Fruit fly (Drosophila melanogaster) whole organism, embryonic: ENCODE results near the gene Tsp2A.

Source experiments
- B-H1 ChIP-seq: fragments of 200-800 bp; sonication (Bioruptor generic); IDR thresholded peaks from 3 replicates; pipeline ENCODE4 v1.3.6; 2022; ENCODE audit warnings: missing biosample characterization, missing genetic modification characterization
- CG10147 ChIP-seq: fragments of 200-800 bp; sonication (Bioruptor generic); optimal IDR thresholded peaks from 2 replicates; lab custom pipeline; 2019; ENCODE audit warnings: missing biosample characterization, mild to moderate bottlenecking, missing genetic modification characterization, moderate library complexity
- CG12659 ChIP-seq: fragments of 200-800 bp; sonication (Bioruptor generic); optimal IDR thresholded peaks from 3 replicates; lab custom pipeline; 2017; ENCODE audit warnings: mild to moderate bottlenecking, missing biosample characterization, missing genetic modification reagents, missing genetic modification characterization
- CG14050 ChIP-seq: fragments of 200-800 bp; sonication (Bioruptor generic); IDR thresholded peaks from 3 replicates; pipeline ENCODE4 v1.3.6; 2022; ENCODE audit warnings: missing biosample characterization, missing genetic modification characterization
- CG14667 ChIP-seq: fragments of 200-800 bp; sonication (Bioruptor generic); IDR thresholded peaks from 2 replicates; pipeline ENCODE4 v1.3.6; 2022; ENCODE audit warnings: missing biosample characterization, missing genetic modification characterization
- CG14860 ChIP-seq: fragments of 200-800 bp; sonication (Bioruptor generic); IDR thresholded peaks from 3 replicates; pipeline ENCODE4 v1.3.6; 2022; ENCODE audit warnings: missing biosample characterization, missing genetic modification characterization; ENCODE audit not compliant: partially characterized antibody
- CG15011 ChIP-seq: fragments of 200-800 bp; sonication (Bioruptor generic); optimal IDR thresholded peaks from 3 replicates; lab custom pipeline; 2018; ENCODE audit warnings: missing biosample characterization, mild to moderate bottlenecking, missing genetic modification characterization
- CG15514 ChIP-seq: fragments of 200-800 bp; sonication (Bioruptor generic); optimal IDR thresholded peaks from 3 replicates; lab custom pipeline; 2017; ENCODE audit warnings: missing biosample characterization, missing genetic modification characterization, mild to moderate bottlenecking, moderate library complexity, missing genetic modification reagents
- CG2199 ChIP-seq: fragments of 200-800 bp; sonication (Bioruptor generic); IDR thresholded peaks from 3 replicates; pipeline ENCODE4 v1.3.6; 2022; ENCODE audit warnings: missing biosample characterization, missing genetic modification characterization
- CG31388 ChIP-seq: fragments of 200-800 bp; sonication (Bioruptor generic); optimal IDR thresholded peaks from 2 replicates; lab custom pipeline; 2016; ENCODE audit warnings: missing biosample characterization, missing genetic modification characterization
- CG34376 ChIP-seq: fragments of 200-800 bp; sonication (Bioruptor generic); optimal IDR thresholded peaks from 2 replicates; lab custom pipeline; 2018; ENCODE audit warnings: missing biosample characterization, mild to moderate bottlenecking, missing genetic modification characterization
- CG34422 ChIP-seq: fragments of 200-800 bp; sonication (Bioruptor generic); IDR thresholded peaks from 3 replicates; pipeline ENCODE4 v1.3.6; 2022; ENCODE audit warnings: missing biosample characterization, missing genetic modification characterization
- CG43689 ChIP-seq: fragments of 200-800 bp; sonication (Bioruptor generic); IDR thresholded peaks from 2 replicates; pipeline ENCODE4 v1.3.6; 2022; ENCODE audit warnings: missing biosample characterization, missing genetic modification characterization
- CG7839 ChIP-seq: fragments of 200-800 bp; sonication (Bioruptor generic); optimal IDR thresholded peaks from 3 replicates; lab custom pipeline; 2018; ENCODE audit warnings: missing biosample characterization, mild to moderate bottlenecking, missing genetic modification characterization, moderate library complexity
- CG9609 ChIP-seq: fragments of 200-800 bp; sonication (Bioruptor generic); optimal IDR thresholded peaks from 3 replicates; lab custom pipeline; 2016; ENCODE audit warnings: missing biosample characterization, missing genetic modification characterization
- Dbx ChIP-seq: fragments of 200-800 bp; sonication (Bioruptor generic); IDR thresholded peaks from 3 replicates; pipeline ENCODE4 v1.3.6; 2022; ENCODE audit warnings: missing biosample characterization, missing genetic modification characterization
- Dip3 ChIP-seq: fragments of 200-800 bp; sonication (Bioruptor generic); optimal IDR thresholded peaks from 3 replicates; lab custom pipeline; 2016; ENCODE audit warnings: missing biosample characterization, missing genetic modification characterization
- E2f2 ChIP-seq: fragments of 200-800 bp; sonication (Bioruptor generic); IDR thresholded peaks from 2 replicates; pipeline ENCODE4 v1.3.6; 2022; ENCODE audit warnings: missing biosample characterization, missing genetic modification characterization
- Eip74EF ChIP-seq, 2 experiments: fragments of 200-800 bp in 1 of 2; fragments of >200 bp in 1 of 2; sonication (Bioruptor generic) in 1 of 2; optimal IDR thresholded peaks; 2 replicates each; lab custom pipeline; 2017 to 2019; ENCODE audit warnings: missing biosample characterization in 2 of 2, missing genetic modification characterization in 2 of 2, mild to moderate bottlenecking in 1 of 2, moderate library complexity in 1 of 2
- Fer3 ChIP-seq: fragments of 200-800 bp; sonication (Bioruptor generic); optimal IDR thresholded peaks from 2 replicates; lab custom pipeline; 2018; ENCODE audit warnings: missing biosample characterization, mild to moderate bottlenecking, missing genetic modification characterization, moderate library complexity
- Gug ChIP-seq: fragments of 200-800 bp; sonication (Bioruptor generic); IDR thresholded peaks from 4 replicates; pipeline ENCODE4 v1.3.6; 2022; ENCODE audit warnings: missing biosample characterization, missing genetic modification characterization
- Neu2 ChIP-seq: fragments of 200-800 bp; sonication (Bioruptor generic); optimal IDR thresholded peaks from 3 replicates; lab custom pipeline; 2016; ENCODE audit warnings: missing biosample characterization, missing genetic modification characterization, borderline replicate concordance
- NfI ChIP-seq: fragments of 200-800 bp; sonication (Bioruptor generic); optimal IDR thresholded peaks from 3 replicates; lab custom pipeline; 2018; ENCODE audit warnings: missing biosample characterization, mild to moderate bottlenecking, missing genetic modification characterization, moderate library complexity
- Oaz ChIP-seq: fragments of 200-800 bp; sonication (Bioruptor generic); IDR thresholded peaks from 2 replicates; pipeline ENCODE4 v1.3.6; 2022; ENCODE audit warnings: missing biosample characterization, missing genetic modification characterization
- Ptx1 ChIP-seq: fragments of 200-800 bp; sonication (Bioruptor generic); IDR thresholded peaks from 2 replicates; pipeline ENCODE4 v1.3.6; 2022; ENCODE audit warnings: missing biosample characterization, missing genetic modification characterization
- Six4 ChIP-seq: fragments of 200-800 bp; sonication (Bioruptor generic); optimal IDR thresholded peaks from 2 replicates; lab custom pipeline; 2016; ENCODE audit warnings: missing biosample characterization, missing genetic modification characterization
- Tbp ChIP-seq: fragments of >200 bp; optimal IDR thresholded peaks from 2 replicates; lab custom pipeline; 2018; ENCODE audit warnings: missing biosample characterization, missing genetic modification characterization
- ato ChIP-seq: fragments of 200-800 bp; sonication (Bioruptor generic); IDR thresholded peaks from 2 replicates; pipeline ENCODE4 v1.3.6; 2022; ENCODE audit warnings: missing biosample characterization, missing genetic modification characterization; ENCODE audit not compliant: partially characterized antibody
- chn ChIP-seq: fragments of 200-800 bp; sonication (Bioruptor generic); optimal IDR thresholded peaks from 2 replicates; lab custom pipeline; 2016; ENCODE audit warnings: missing biosample characterization, missing genetic modification characterization
- cwo ChIP-seq: fragments of 200-800 bp; sonication (Bioruptor generic); optimal IDR thresholded peaks from 3 replicates; lab custom pipeline; 2017; ENCODE audit warnings: missing biosample characterization, missing genetic modification characterization, mild to moderate bottlenecking, moderate library complexity, missing genetic modification reagents
- disco-r ChIP-seq: fragments of 200-800 bp; sonication (Bioruptor generic); optimal IDR thresholded peaks from 2 replicates; lab custom pipeline; 2016; ENCODE audit warnings: missing biosample characterization, missing genetic modification characterization
- dpn ChIP-seq, 2 experiments: fragments of 200-800 bp; sonication (Bioruptor generic); optimal IDR thresholded peaks; 3 replicates each; lab custom pipeline; 2016; ENCODE audit warnings: missing biosample characterization in 2 of 2, missing genetic modification characterization in 2 of 2
- fru ChIP-seq: fragments of >200 bp; optimal IDR thresholded peaks from 2 replicates; lab custom pipeline; 2017
- gce ChIP-seq: fragments of 200-800 bp; sonication (Bioruptor generic); IDR thresholded peaks from 3 replicates; pipeline ENCODE4 v1.3.6; 2022; ENCODE audit warnings: missing biosample characterization, missing genetic modification characterization
- grn ChIP-seq: fragments of 200-800 bp; sonication (Bioruptor generic); optimal IDR thresholded peaks from 3 replicates; lab custom pipeline; 2017; ENCODE audit warnings: missing biosample characterization, missing genetic modification characterization
- gro ChIP-seq: fragments of 200-800 bp; sonication (Bioruptor generic); optimal IDR thresholded peaks from 2 replicates; lab custom pipeline; 2016; ENCODE audit warnings: missing biosample characterization, missing genetic modification characterization
- ind ChIP-seq: fragments of 200-800 bp; sonication (Bioruptor generic); optimal IDR thresholded peaks from 3 replicates; lab custom pipeline; 2016; ENCODE audit warnings: missing biosample characterization, missing genetic modification characterization
- kah ChIP-seq: fragments of 200-800 bp; sonication (Bioruptor generic); optimal IDR thresholded peaks from 2 replicates; lab custom pipeline; 2018; ENCODE audit warnings: missing biosample characterization, mild to moderate bottlenecking, missing genetic modification characterization
- nau ChIP-seq: fragments of 200-800 bp; sonication (Bioruptor generic); optimal IDR thresholded peaks from 3 replicates; lab custom pipeline; 2017; ENCODE audit warnings: missing biosample characterization, mild to moderate bottlenecking, missing genetic modification characterization, missing genetic modification reagents
- psq ChIP-seq: fragments of 200-800 bp; sonication (Bioruptor generic); optimal IDR thresholded peaks from 2 replicates; lab custom pipeline; 2017; ENCODE audit warnings: missing biosample characterization, missing genetic modification characterization
- slou ChIP-seq: fragments of 200-800 bp; sonication (Bioruptor generic); optimal IDR thresholded peaks from 3 replicates; lab custom pipeline; 2016; ENCODE audit warnings: missing biosample characterization, missing genetic modification characterization
- so ChIP-seq: fragments of 200-800 bp; sonication (Bioruptor generic); IDR thresholded peaks from 3 replicates; pipeline ENCODE4 v1.3.6; 2022; ENCODE audit warnings: missing biosample characterization, missing genetic modification characterization
- sqz ChIP-seq: fragments of 200-800 bp; sonication (Bioruptor generic); optimal IDR thresholded peaks from 3 replicates; lab custom pipeline; 2018; ENCODE audit warnings: missing biosample characterization, mild to moderate bottlenecking, missing genetic modification characterization
- tin ChIP-seq: fragments of 200-800 bp; sonication (Bioruptor generic); optimal IDR thresholded peaks from 3 replicates; lab custom pipeline; 2016; ENCODE audit warnings: missing biosample characterization, missing genetic modification characterization
- tio ChIP-seq: fragments of 200-800 bp; sonication (Bioruptor generic); optimal IDR thresholded peaks from 2 replicates; lab custom pipeline; 2017; ENCODE audit warnings: missing biosample characterization, missing genetic modification characterization, inconsistent platforms
- trh ChIP-seq: fragments of 200-800 bp; sonication (Bioruptor generic); optimal IDR thresholded peaks from 2 replicates; lab custom pipeline; 2016; ENCODE audit warnings: missing biosample characterization, missing genetic modification characterization
- vnd ChIP-seq: fragments of 200-800 bp; sonication (Bioruptor generic); IDR thresholded peaks from 3 replicates; pipeline ENCODE4 v1.3.6; 2022; ENCODE audit warnings: missing biosample characterization, missing genetic modification characterization; ENCODE audit not compliant: partially characterized antibody
- wek ChIP-seq: fragments of 200-800 bp; sonication (Bioruptor generic); optimal IDR thresholded peaks from 3 replicates; lab custom pipeline; 2018; ENCODE audit warnings: missing biosample characterization, mild to moderate bottlenecking, missing genetic modification characterization, moderate library complexity
- zen2 ChIP-seq: fragments of 200-800 bp; sonication (Bioruptor generic); IDR thresholded peaks from 3 replicates; pipeline ENCODE4 v1.3.6; 2022; ENCODE audit warnings: missing biosample characterization, missing genetic modification characterization; ENCODE audit not compliant: partially characterized antibody
- zfh2 ChIP-seq: fragments of 200-800 bp; sonication (Bioruptor generic); optimal IDR thresholded peaks from 2 replicates; lab custom pipeline; 2016; ENCODE audit warnings: missing biosample characterization, missing genetic modification characterization

The Tsp2A gene

DNA sequence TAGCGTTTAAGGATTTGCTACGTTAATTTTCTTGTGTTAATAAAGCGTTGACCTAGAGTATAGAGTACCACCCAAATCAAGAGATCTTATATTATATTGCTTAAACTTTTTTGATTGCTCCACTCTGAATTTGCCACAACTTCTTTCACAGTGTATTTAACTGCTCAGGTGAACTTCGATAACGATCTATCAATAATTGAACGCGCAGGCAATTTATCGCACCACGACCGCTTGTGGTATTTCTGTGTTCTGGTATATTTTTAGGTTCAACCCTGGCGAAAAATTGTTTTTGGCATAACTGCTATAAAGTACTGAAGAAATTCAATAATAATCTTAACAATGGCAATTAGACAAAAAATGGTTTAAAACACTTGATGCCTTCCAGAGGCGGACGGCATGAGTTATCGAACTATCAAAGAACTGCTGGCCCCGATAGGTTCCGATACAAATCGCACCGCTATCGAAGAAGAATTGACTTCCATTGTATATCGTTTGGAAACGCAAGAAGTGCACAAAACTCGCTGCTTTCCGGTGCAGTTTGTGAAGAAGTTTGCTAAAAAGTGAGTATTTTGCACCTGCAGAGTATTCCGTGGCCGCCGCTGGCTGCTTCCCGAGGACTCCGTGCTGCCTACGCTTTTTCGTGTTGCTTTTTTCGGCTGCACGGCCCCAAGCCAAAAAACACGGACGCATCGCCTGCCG lies 23.9 kb downstream of the Tsp2A start, which contains the start of gene ssx (continued):
- TF ChIP-seq CG34422 (GFP tag; lab: Robert Waterston, UW) = 0 out of 3 replicates have a peak, but pooled peaks have one; percentile 17
- peak; percentile 14 for TF ChIP-seq NfI (GFP tag; lab: Kevin White, UChicago)
- TF ChIP-seq Oaz (GFP tag; lab: Robert Waterston, UW) = no peak
- TF ChIP-seq Gug = 0 out of 4 replicates have a peak, but pooled peaks have one; percentile 23
- TF ChIP-seq Tbp (GFP tag; lab: Kevin White, UChicago) = no peak
- peak; percentile 49 for TF ChIP-seq Dip3 (GFP tag; lab: Kevin White, UChicago)
- TF ChIP-seq grn (GFP tag; lab: Kevin White, UChicago) = peak; percentile 62
- TF ChIP-seq slou = no peak
- TF ChIP-seq trh (GFP tag; lab: Kevin White, UChicago) = no peak
- TF ChIP-seq gro (GFP tag; lab: Kevin White, UChicago) = no peak
- TF ChIP-seq CG10147 = no peak
- peak; percentile 23 to 47 for TF ChIP-seq dpn (GFP tag; optimal IDR thresholded peaks at IDR 0.05; lab: Kevin White, UChicago)
- TF ChIP-seq CG31388 (GFP tag; lab: Kevin White, UChicago) = no peak
- TF ChIP-seq gce (GFP tag; lab: Robert Waterston, UW) = no peak
- TF ChIP-seq kah (GFP tag; lab: Kevin White, UChicago) = no peak
- TF ChIP-seq Ptx1 = no peak
- TF ChIP-seq Eip74EF (GFP tag; optimal IDR thresholded peaks at IDR 0.05; lab: Kevin White, UChicago) = no peak
- peak; percentile 18 for TF ChIP-seq ind (GFP tag; lab: Kevin White, UChicago)
- TF ChIP-seq Fer3 = no peak
- TF ChIP-seq CG34376 (GFP tag; lab: Kevin White, UChicago) = no peak
- TF ChIP-seq ato (GFP tag; lab: Robert Waterston, UW) = peak; percentile 82
- TF ChIP-seq CG14667 (GFP tag; lab: Robert Waterston, UW) = no peak
- TF ChIP-seq CG14050 = no peak
- TF ChIP-seq CG43689 = peak; percentile 50; the same call in 1 of the 2 replicates
- peak; percentile 92 for TF ChIP-seq CG14860 (GFP tag; lab: Robert Waterston, UW)
- peak; percentile 38 for TF ChIP-seq zfh2 (GFP tag; lab: Kevin White, UChicago)
- TF ChIP-seq CG15514 = peak; percentile 98
- TF ChIP-seq zen2 (GFP tag; lab: Robert Waterston, UW) = peak; percentile 70; the same call in 1 of the 3 replicates
- TF ChIP-seq vnd (GFP tag; lab: Robert Waterston, UW) = peak; percentile 89
- TF ChIP-seq nau (GFP tag; lab: Kevin White, UChicago) = no peak
- no peak; the same call in 2 of the 3 replicates for TF ChIP-seq B-H1 (GFP tag; lab: Robert Waterston, UW)
- no peak for TF ChIP-seq Dbx (GFP tag; lab: Robert Waterston, UW)
- no peak for TF ChIP-seq cwo (GFP tag; lab: Kevin White, UChicago)
- no peak for TF ChIP-seq Six4 (GFP tag; lab: Kevin White, UChicago)
- peak; percentile 39 for TF ChIP-seq CG7839 (tag; lab: Kevin White, UChicago)
- no peak for TF ChIP-seq so
- no peak for TF ChIP-seq Neu2 (GFP tag; lab: Kevin White, UChicago)
- peak; percentile 9 for TF ChIP-seq CG9609 (GFP tag; lab: Kevin White, UChicago)
- no peak for TF ChIP-seq wek (GFP tag; lab: Kevin White, UChicago)
- TF ChIP-seq E2f2 (GFP tag; lab: Robert Waterston, UW) = peak; percentile 23
- TF ChIP-seq CG12659 (GFP tag; lab: Kevin White, UChicago) = peak; percentile 70
- no peak for TF ChIP-seq disco-r (GFP tag; lab: Kevin White, UChicago)
- no peak for TF ChIP-seq CG15011
- TF ChIP-seq CG2199 (GFP tag; lab: Robert Waterston, UW) = no peak
- TF ChIP-seq tio = no peak
- peak; percentile 46 for TF ChIP-seq chn (GFP tag; lab: Kevin White, UChicago)
- TF ChIP-seq fru (lab: Kevin White, UChicago) = no peak
- no peak for TF ChIP-seq sqz (GFP tag; lab: Kevin White, UChicago)
- TF ChIP-seq psq (GFP tag; lab: Kevin White, UChicago) = no peak
- peak; percentile 45 for TF ChIP-seq tin (GFP tag; lab: Kevin White, UChicago)
